Worm (Caenorhabditis elegans): ENCODE results near the gene vms-1.
A peak's percentile ranks its signal among the peaks of the same experiment; 100 is the strongest.

Gene vms-1

DNA sequence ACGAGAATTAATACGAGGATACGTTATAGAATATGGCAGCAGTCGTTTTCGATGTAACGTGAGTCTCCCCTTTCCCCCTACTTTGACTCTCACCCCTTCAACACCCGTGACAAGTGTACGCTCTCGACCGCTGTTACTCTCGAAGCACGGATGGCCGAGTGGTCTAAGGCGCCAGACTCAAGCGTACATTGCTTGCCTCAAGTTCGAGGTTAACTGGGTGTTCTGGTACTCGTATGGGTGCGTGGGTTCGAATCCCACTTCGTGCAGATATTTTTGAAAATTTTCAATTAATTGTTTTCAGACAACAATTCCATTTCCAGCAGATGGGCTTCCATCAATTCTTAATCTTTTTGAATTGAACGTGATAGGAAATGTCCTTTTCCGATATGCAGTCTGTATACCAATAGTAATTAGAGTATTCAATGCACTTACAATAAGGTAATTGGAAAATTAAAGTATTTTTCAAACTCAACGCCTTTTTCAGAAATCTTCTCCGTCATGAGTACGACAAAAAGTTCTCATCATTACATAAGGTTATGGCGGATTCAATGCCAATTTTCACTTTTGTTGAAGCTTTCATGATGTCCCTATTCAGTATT is 21.2 kb downstream of the vms-1 start (continued):
- no peak for TF ChIP-seq daf-12 (tag; optimal IDR thresholded peaks at IDR 0.05)
- peak; percentile 8 for TF ChIP-seq skn-1 (tag; optimal IDR thresholded peaks at IDR 0.05)
- no peak for TF ChIP-seq elt-1 (tag; optimal IDR thresholded peaks at IDR 0.05)
- no peak for TF ChIP-seq nhr-11 (tag; optimal IDR thresholded peaks at IDR 0.05)
- TF ChIP-seq ZK546.5 (tag; optimal IDR thresholded peaks at IDR 0.05), result no peak
- TF ChIP-seq tbx-2 (tag; optimal IDR thresholded peaks at IDR 0.05), result no peak
- peak; percentile 29 for TF ChIP-seq nhr-23 (tag; optimal IDR thresholded peaks at IDR 0.05)
- peak; percentile 23 for TF ChIP-seq snpc-4 (tag; optimal IDR thresholded peaks at IDR 0.05)
- no peak for TF ChIP-seq ceh-28 (tag; optimal IDR thresholded peaks at IDR 0.05)
- peak; percentile 66 for TF ChIP-seq lsy-12 (tag; optimal IDR thresholded peaks at IDR 0.05)
- TF ChIP-seq nhr-76 (tag; optimal IDR thresholded peaks at IDR 0.05), result no peak

DNA sequence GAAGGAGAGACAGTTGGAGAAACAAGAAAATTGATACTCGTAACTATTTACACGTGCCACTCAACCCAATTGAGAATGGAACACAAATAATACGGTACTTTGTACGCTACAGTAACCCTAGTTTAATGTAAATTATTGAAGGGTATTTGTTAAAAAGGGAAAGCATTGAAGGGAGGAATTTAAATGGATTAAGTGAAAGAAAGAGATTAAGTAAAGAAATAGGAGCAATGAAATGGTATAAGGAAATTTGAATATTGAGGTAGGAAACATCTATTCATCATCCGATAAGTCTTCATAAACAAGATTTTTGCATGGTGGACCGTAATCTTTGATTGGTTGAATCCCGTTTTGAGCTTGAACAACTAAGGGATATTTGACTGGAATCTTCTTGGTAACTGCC is 23.0 kb downstream of the vms-1 start:
- TF ChIP-seq ztf-11 (tag; optimal IDR thresholded peaks at IDR 0.05) (no peak), nhr-43 (tag; optimal IDR thresholded peaks at IDR 0.05; ENCODE audit: poor library complexity, severe bottlenecking) (peak; percentile 36)

DNA sequence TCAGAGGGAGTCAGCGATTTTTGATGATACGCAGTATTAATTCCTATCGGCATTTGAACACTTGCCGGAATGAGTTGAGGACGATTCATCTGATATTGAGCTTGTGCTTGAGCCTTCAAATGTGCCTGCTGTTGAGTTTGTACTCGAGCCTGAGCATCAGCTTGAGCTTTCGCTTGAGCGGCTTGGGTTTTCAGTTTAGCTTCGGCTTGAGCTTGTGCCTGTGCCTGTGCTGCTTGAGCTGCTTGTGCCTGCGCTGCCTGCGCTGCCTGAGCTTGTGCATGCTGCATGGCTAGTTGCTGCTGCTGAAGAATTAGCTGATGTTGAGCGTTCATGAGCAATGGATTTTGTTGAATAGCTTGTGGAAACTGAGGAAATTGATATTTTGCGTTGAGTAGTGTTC is 27.5 kb downstream of the vms-1 start:
- no peak for TF ChIP-seq nhr-77 (tag; optimal IDR thresholded peaks at IDR 0.05)
- no peak for TF ChIP-seq pha-4 (tag; optimal IDR thresholded peaks at IDR 0.05)

DNA sequence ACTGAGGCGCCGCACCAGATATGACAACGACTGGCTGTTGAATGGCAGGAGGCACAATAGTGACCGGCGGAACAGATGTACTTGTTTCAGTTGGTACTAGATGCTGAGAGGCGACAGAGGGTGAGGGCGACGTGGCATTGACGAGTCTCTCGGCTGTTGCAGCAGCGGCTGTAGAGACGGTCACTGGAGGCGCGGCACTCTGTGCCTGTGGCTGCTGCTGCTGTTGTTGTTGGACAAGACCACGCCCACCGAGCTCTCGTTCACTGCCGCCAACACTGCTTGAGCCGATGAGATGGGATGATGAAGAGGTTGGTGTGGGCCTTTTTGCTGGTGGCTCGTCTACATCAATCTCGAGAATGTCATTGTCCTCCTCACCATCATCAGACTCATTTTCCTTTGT is 28.8 kb downstream of the vms-1 start:
- TF ChIP-seq elt-3 (tag; optimal IDR thresholded peaks at IDR 0.05), result no peak
- no peak for TF ChIP-seq skn-1 (tag; optimal IDR thresholded peaks at IDR 0.05)
- no peak for TF ChIP-seq ceh-82 (tag; optimal IDR thresholded peaks at IDR 0.05)
- TF ChIP-seq lsy-12 (tag; optimal IDR thresholded peaks at IDR 0.05), result no peak
- no peak for TF ChIP-seq nhr-77 (tag; optimal IDR thresholded peaks at IDR 0.05)
- no peak for TF ChIP-seq nhr-23 (tag; optimal IDR thresholded peaks at IDR 0.05)
- no peak for TF ChIP-seq hmg-11 (tag; optimal IDR thresholded peaks at IDR 0.05)
- TF ChIP-seq zag-1 (tag; optimal IDR thresholded peaks at IDR 0.05), result no peak
- TF ChIP-seq fkh-10 (GFP tag; optimal IDR thresholded peaks at IDR 0.05), result no peak
- TF ChIP-seq nhr-28 (tag; optimal IDR thresholded peaks at IDR 0.05), result no peak
- no peak for TF ChIP-seq jun-1 (tag; optimal IDR thresholded peaks at IDR 0.05)
- TF ChIP-seq lin-15B (tag; optimal IDR thresholded peaks at IDR 0.05), result no peak
- TF ChIP-seq ZK546.5 (tag; optimal IDR thresholded peaks at IDR 0.05), result no peak
- no peak for TF ChIP-seq ceh-9 (tag; optimal IDR thresholded peaks at IDR 0.05)
- no peak for TF ChIP-seq snpc-4 (tag; optimal IDR thresholded peaks at IDR 0.05)

DNA sequence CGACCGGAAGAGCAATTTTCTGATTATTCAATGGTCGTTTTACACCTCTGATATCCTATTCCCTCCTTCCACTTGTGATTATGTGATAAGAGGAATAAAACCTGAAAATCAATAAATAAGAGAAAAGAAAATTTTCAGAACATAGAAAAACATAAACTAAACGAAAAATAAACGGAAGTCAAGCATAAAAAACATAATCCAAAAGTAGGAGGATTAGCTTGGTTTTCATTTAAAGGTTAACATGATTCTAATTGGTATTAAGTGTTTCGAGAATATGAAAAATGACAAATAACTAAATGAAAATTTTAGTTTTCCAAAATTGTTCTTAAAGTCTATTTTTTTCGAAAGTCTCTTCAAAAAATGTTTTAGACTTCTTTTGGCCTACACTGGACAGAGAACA is 32.8 kb downstream of the vms-1 start, which contains the start of gene gei-8:
Gene gei-8 (minus strand): TSS at position 101 of the 400 bp plus-strand sequence.
- no peak for TF ChIP-seq nfya-1 (tag; optimal IDR thresholded peaks at IDR 0.05; ENCODE audit: insufficient read depth)
- TF ChIP-seq nhr-25 (tag; optimal IDR thresholded peaks at IDR 0.05), result no peak
- TF ChIP-seq tbx-2 (tag; optimal IDR thresholded peaks at IDR 0.05), result no peak
- TF ChIP-seq hmg-11 (tag; optimal IDR thresholded peaks at IDR 0.05), result no peak
- no peak for TF ChIP-seq zag-1 (tag; optimal IDR thresholded peaks at IDR 0.05)
- no peak for TF ChIP-seq unc-62 (GFP tag; optimal IDR thresholded peaks at IDR 0.05)
- TF ChIP-seq nhr-23 (tag; optimal IDR thresholded peaks at IDR 0.05), result no peak
- no peak for TF ChIP-seq elt-2 (tag; optimal IDR thresholded peaks at IDR 0.05)
- no peak for TF ChIP-seq mdl-1 (tag; optimal IDR thresholded peaks at IDR 0.05)
- no peak for TF ChIP-seq fkh-10 (GFP tag; optimal IDR thresholded peaks at IDR 0.05)
- TF ChIP-seq nhr-28 (tag; optimal IDR thresholded peaks at IDR 0.05), result no peak
- no peak for TF ChIP-seq eor-1 (tag; optimal IDR thresholded peaks at IDR 0.05)
- no peak for TF ChIP-seq egl-5 (tag; optimal IDR thresholded peaks at IDR 0.05)
- TF ChIP-seq ceh-28 (tag; optimal IDR thresholded peaks at IDR 0.05), result no peak
- TF ChIP-seq lin-39 (tag; optimal IDR thresholded peaks at IDR 0.05), result no peak
- TF ChIP-seq ztf-11 (tag; optimal IDR thresholded peaks at IDR 0.05), result no peak
- TF ChIP-seq fkh-2 (tag; optimal IDR thresholded peaks at IDR 0.05), result no peak
- no peak for TF ChIP-seq elt-1 (tag; optimal IDR thresholded peaks at IDR 0.05)

All from whole organism, L3 larva.